Worm (Caenorhabditis elegans) whole organism, mixed stage, embryonic: ENCODE results near the gene fbxb-48.

ENCODE experiments used
- M03D4.4 ChIP-seq: sonication (generic microtip); optimal IDR thresholded peaks from 2 replicates; lab custom pipeline; 2017; ENCODE audit warnings: mild to moderate bottlenecking, missing genetic modification characterization, missing compliant biosample characterization
- blmp-1 ChIP-seq: fragments of 150-350 bp; optimal IDR thresholded peaks from 2 replicates; lab custom pipeline; 2014; ENCODE audit warnings: missing biosample characterization, missing genetic modification characterization
- ceh-83 ChIP-seq: fragments of 200-800 bp; sonication (Bioruptor generic); optimal IDR thresholded peaks from 2 replicates; lab custom pipeline; 2018; ENCODE audit warnings: mild to moderate bottlenecking, missing genetic modification characterization, missing compliant biosample characterization
- ces-1 ChIP-seq: fragments of 150-350 bp; optimal IDR thresholded peaks from 2 replicates; lab custom pipeline; 2014; ENCODE audit warnings: missing biosample characterization, missing genetic modification reagents, missing genetic modification characterization
- elt-3 ChIP-seq: fragments of 150-350 bp; optimal IDR thresholded peaks from 2 replicates; lab custom pipeline; 2014; ENCODE audit warnings: missing biosample characterization, missing genetic modification characterization
- lin-13 ChIP-seq: fragments of 150-350 bp; optimal IDR thresholded peaks from 2 replicates; lab custom pipeline; 2014; ENCODE audit warnings: missing biosample characterization, missing genetic modification characterization
- lsy-2 ChIP-seq: fragments of 150-350 bp; optimal IDR thresholded peaks from 2 replicates; lab custom pipeline; 2014; ENCODE audit warnings: missing biosample characterization, missing genetic modification characterization
- mep-1 ChIP-seq: fragments of 150-350 bp; optimal IDR thresholded peaks from 2 replicates; lab custom pipeline; 2017; ENCODE audit warnings: missing biosample characterization, missing genetic modification reagents, missing genetic modification characterization, inconsistent platforms
- nhr-12 ChIP-seq: fragments of 150-350 bp; optimal IDR thresholded peaks from 2 replicates; lab custom pipeline; 2014; ENCODE audit warnings: missing biosample characterization, missing genetic modification characterization
- nhr-237 ChIP-seq: fragments of 150-350 bp; optimal IDR thresholded peaks from 2 replicates; lab custom pipeline; 2014; ENCODE audit warnings: missing biosample characterization, missing genetic modification characterization
- nhr-28 ChIP-seq: fragments of 150-350 bp; optimal IDR thresholded peaks from 2 replicates; lab custom pipeline; 2014; ENCODE audit warnings: missing biosample characterization, missing genetic modification characterization
- nhr-76 ChIP-seq: sonication (generic microtip); optimal IDR thresholded peaks from 2 replicates; lab custom pipeline; 2017; ENCODE audit warnings: missing biosample characterization, missing genetic modification characterization
- pha-4 ChIP-seq: fragments of 150-350 bp; optimal IDR thresholded peaks from 2 replicates; lab custom pipeline; 2018; ENCODE audit warnings: missing biosample characterization, missing genetic modification reagents, missing genetic modification characterization
- sem-2 ChIP-seq: fragments of 200-800 bp; sonication (Bioruptor generic); optimal IDR thresholded peaks from 2 replicates; lab custom pipeline; 2018; ENCODE audit warnings: mild to moderate bottlenecking, missing genetic modification characterization, missing compliant biosample characterization

- TF ChIP-seq lsy-2 (tag; lab: Kevin White, UChicago) (no peak), mep-1 (no peak), pha-4 (tag; lab: Kevin White, UChicago) (no peak), blmp-1 (no peak), M03D4.4 (tag; lab: Kevin White, UChicago) (no peak), elt-3 (no peak), lin-13 (no peak), nhr-28 (tag; lab: Kevin White, UChicago) (no peak), nhr-237 (tag; lab: Kevin White, UChicago) (no peak), ceh-83 (no peak), nhr-12 (no peak), ces-1 (no peak), nhr-76 (tag; lab: Kevin White, UChicago) (no peak), sem-2 (GFP tag; lab: Kevin White, UChicago) (no peak)
Observed at ce11 chrII:1712938-1713337, 6.1 kb downstream of the fbxb-48 start, which contains the start of gene btb-7.
